Worm (Caenorhabditis elegans) whole organism, young adult: ENCODE data around the gene csn-1.

Source experiments
- C06A6.2 ChIP-seq: fragments of 200-800 bp; sonication (Bioruptor generic); conservative IDR thresholded peaks from 2 replicates; pipeline ENCODE4 v1.3.6; 2022; ENCODE audit warnings: missing genetic modification characterization, missing compliant biosample characterization
- F10E7.11 ChIP-seq: sonication (generic microtip); optimal IDR thresholded peaks from 2 replicates; lab custom pipeline; 2017; ENCODE audit warnings: mild to moderate bottlenecking, missing genetic modification characterization, moderate library complexity, missing compliant biosample characterization
- F37B4.10 ChIP-seq: fragments of 200-800 bp; sonication (Bioruptor generic); IDR thresholded peaks from 2 replicates; pipeline ENCODE4 v1.3.6; 2022; ENCODE audit warnings: missing genetic modification characterization, missing compliant biosample characterization
- K11D2.4 ChIP-seq: fragments of 200-800 bp; sonication (Bioruptor generic); IDR thresholded peaks from 2 replicates; pipeline ENCODE4 v1.3.6; 2022; ENCODE audit warnings: missing genetic modification reagents, missing genetic modification characterization, missing compliant biosample characterization
- T26A5.8 ChIP-seq: sonication (generic microtip); optimal IDR thresholded peaks from 2 replicates; lab custom pipeline; 2016; ENCODE audit warnings: missing genetic modification characterization, missing compliant biosample characterization
- Y79H2A.3 ChIP-seq: fragments of 200-800 bp; sonication (Bioruptor generic); conservative IDR thresholded peaks from 2 replicates; pipeline ENCODE4 v1.3.6; 2022; ENCODE audit warnings: missing genetic modification reagents, missing genetic modification characterization, missing compliant biosample characterization
- attf-5 ChIP-seq: fragments of 200-800 bp; sonication (Bioruptor generic); optimal IDR thresholded peaks from 2 replicates; lab custom pipeline; 2018; ENCODE audit warnings: mild to moderate bottlenecking, missing genetic modification characterization, missing compliant biosample characterization
- attf-6 ChIP-seq: fragments of 200-800 bp; sonication (Bioruptor generic); IDR thresholded peaks from 2 replicates; pipeline ENCODE4 v1.3.6; 2022; ENCODE audit warnings: missing genetic modification reagents, missing genetic modification characterization, missing compliant biosample characterization
- cebp-1 ChIP-seq, 2 experiments: fragments of 200-800 bp in 1 of 2; sonication (Bioruptor generic) in 1 of 2; sonication (generic microtip) in 1 of 2; IDR thresholded peaks in 1 of 2; optimal IDR thresholded peaks in 1 of 2; 2 replicates each; pipeline versions ENCODE4 v1.3.6 to Lab custom; 2017 to 2022; ENCODE audit warnings: missing compliant biosample characterization in 2 of 2, missing genetic modification characterization in 2 of 2, mild to moderate bottlenecking in 1 of 2, missing genetic modification reagents in 1 of 2, moderate library complexity in 1 of 2
- ceh-79 ChIP-seq: sonication (generic microtip); optimal IDR thresholded peaks from 2 replicates; lab custom pipeline; 2017; ENCODE audit warnings: mild to moderate bottlenecking, missing genetic modification characterization, missing compliant biosample characterization
- efl-1 ChIP-seq: fragments of 150-350 bp; optimal IDR thresholded peaks from 2 replicates; lab custom pipeline; 2014; ENCODE audit warnings: missing biosample characterization, missing genetic modification reagents, missing genetic modification characterization
- egrh-3 ChIP-seq: fragments of 200-800 bp; sonication (Bioruptor generic); IDR thresholded peaks from 2 replicates; pipeline ENCODE4 v1.3.6; 2022; ENCODE audit warnings: missing genetic modification reagents, missing genetic modification characterization, missing compliant biosample characterization
- ekl-4 ChIP-seq: fragments of 200-800 bp; sonication (Bioruptor generic); IDR thresholded peaks from 2 replicates; pipeline ENCODE4 v1.3.6; 2022; ENCODE audit warnings: missing genetic modification reagents, missing genetic modification characterization, missing compliant biosample characterization
- hmg-1.2 ChIP-seq: fragments of 200-800 bp; sonication (Bioruptor generic); IDR thresholded peaks from 2 replicates; pipeline ENCODE4 v1.3.6; 2022; ENCODE audit warnings: missing genetic modification reagents, missing genetic modification characterization, missing compliant biosample characterization
- hsf-1 ChIP-seq: fragments of 200-800 bp; sonication (Bioruptor generic); IDR thresholded peaks from 2 replicates; pipeline ENCODE4 v1.3.6; 2022; ENCODE audit warnings: missing genetic modification reagents, missing genetic modification characterization, missing compliant biosample characterization
- let-607 ChIP-seq, 2 experiments: fragments of 200-800 bp in 1 of 2; sonication (Bioruptor generic) in 1 of 2; sonication (generic microtip) in 1 of 2; optimal IDR thresholded peaks; 2 replicates each; lab custom pipeline; 2016 to 2018; ENCODE audit warnings: mild to moderate bottlenecking in 2 of 2, missing compliant biosample characterization in 2 of 2, missing genetic modification characterization in 2 of 2, moderate library complexity in 2 of 2, missing genotype in 1 of 2
- lin-54 ChIP-seq: fragments of 200-800 bp; sonication (Bioruptor generic); optimal IDR thresholded peaks from 2 replicates; lab custom pipeline; 2018; ENCODE audit warnings: mild to moderate bottlenecking, missing genetic modification characterization, missing compliant biosample characterization
- madf-6 ChIP-seq: fragments of 200-800 bp; sonication (Bioruptor generic); IDR thresholded peaks from 2 replicates; pipeline ENCODE4 v1.3.6; 2022; ENCODE audit warnings: missing genetic modification reagents, missing genetic modification characterization, missing compliant biosample characterization
- mcd-1 ChIP-seq: fragments of 200-800 bp; sonication (Bioruptor generic); IDR thresholded peaks from 2 replicates; pipeline ENCODE4 v1.3.6; 2022; ENCODE audit warnings: missing genetic modification reagents, missing genetic modification characterization, missing compliant biosample characterization
- mes-4 ChIP-seq: sonication (generic microtip); optimal IDR thresholded peaks from 2 replicates; lab custom pipeline; 2016; ENCODE audit warnings: missing genotype, missing genetic modification characterization, missing compliant biosample characterization
- mxl-1 ChIP-seq: sonication (generic microtip); optimal IDR thresholded peaks from 2 replicates; lab custom pipeline; 2016; ENCODE audit warnings: missing genetic modification characterization, missing compliant biosample characterization
- nhr-179 ChIP-seq: sonication (generic microtip); optimal IDR thresholded peaks from 2 replicates; lab custom pipeline; 2016; ENCODE audit warnings: mild to moderate bottlenecking, missing genetic modification characterization, missing compliant biosample characterization
- nhr-80 ChIP-seq: sonication (generic microtip); optimal IDR thresholded peaks from 2 replicates; lab custom pipeline; 2016; ENCODE audit warnings: missing genetic modification characterization, missing compliant biosample characterization
- repo-1 ChIP-seq: sonication (generic microtip); optimal IDR thresholded peaks from 2 replicates; lab custom pipeline; 2017; ENCODE audit warnings: mild to moderate bottlenecking, missing genetic modification characterization, missing compliant biosample characterization
- sea-2 ChIP-seq: fragments of 200-800 bp; sonication (Bioruptor generic); IDR thresholded peaks from 2 replicates; pipeline ENCODE4 v1.3.6; 2022; ENCODE audit warnings: missing genetic modification characterization, missing compliant biosample characterization
- snpc-1.3 ChIP-seq: sonication (generic microtip); optimal IDR thresholded peaks from 2 replicates; lab custom pipeline; 2017; ENCODE audit warnings: missing genetic modification characterization, mild to moderate bottlenecking, missing compliant biosample characterization, antibody characterized with exemption, moderate library complexity, missing genotype, missing genetic modification reagents; ENCODE audit not compliant: insufficient read depth
- snpc-3.4 ChIP-seq: sonication (generic microtip); optimal IDR thresholded peaks from 2 replicates; lab custom pipeline; 2017; ENCODE audit warnings: missing genetic modification characterization, mild to moderate bottlenecking, missing compliant biosample characterization, antibody characterized with exemption, moderate library complexity, missing genotype, missing genetic modification reagents
- snpc-4 ChIP-seq, 5 experiments: fragments of 150-350 bp in 1 of 5; sonication (generic microtip) in 4 of 5; optimal IDR thresholded peaks; 2 replicates each; lab custom pipeline; 2014 to 2018; ENCODE audit warnings: missing genetic modification characterization in 5 of 5, missing biosample characterization in 3 of 5, antibody characterized with exemption in 2 of 5, mild to moderate bottlenecking in 2 of 5, missing compliant biosample characterization in 2 of 5, missing genotype in 2 of 5, moderate library complexity in 2 of 5, missing genetic modification reagents in 1 of 5
- tbx-9 ChIP-seq: sonication (generic microtip); optimal IDR thresholded peaks from 2 replicates; lab custom pipeline; 2016; ENCODE audit warnings: borderline replicate concordance, missing genetic modification characterization, inconsistent platforms, missing compliant biosample characterization
- ztf-18 ChIP-seq: sonication (generic microtip); optimal IDR thresholded peaks from 2 replicates; lab custom pipeline; 2016; ENCODE audit warnings: missing genotype, mild to moderate bottlenecking, missing genetic modification characterization, missing compliant biosample characterization

The csn-1 gene

DNA sequence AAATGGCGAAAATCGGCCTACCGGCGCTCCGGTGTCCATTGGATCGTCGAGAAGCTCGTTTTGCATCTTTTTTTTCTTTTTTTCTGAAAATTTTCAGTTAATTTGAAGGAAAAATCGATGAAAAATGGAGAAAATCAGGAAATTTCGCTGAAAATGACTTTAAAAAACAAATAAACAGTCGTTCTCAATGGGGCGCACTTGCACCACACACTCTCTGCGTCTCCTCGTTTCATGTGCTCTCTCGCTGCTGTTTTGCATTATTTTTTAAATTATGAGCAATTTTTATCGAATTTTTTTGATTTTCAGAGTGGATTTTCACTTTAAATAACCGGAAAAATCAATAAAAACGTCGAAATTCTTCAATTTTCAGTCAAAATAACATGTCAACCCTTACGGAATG, at the start of gene csn-1:
TSS of gene csn-1 (minus strand) at position 83 of the 400 bp plus-strand sequence.
- no peak for TF ChIP-seq snpc-4 (GFP tag; optimal IDR thresholded peaks at IDR 0.05; lab: Kevin White, UChicago)
- TF ChIP-seq snpc-4 (tag; optimal IDR thresholded peaks at IDR 0.05; lab: Kevin White, UChicago): peak in 1 of 4 experiments; percentile 34
- peak; percentile 92 for TF ChIP-seq mcd-1 (GFP tag; lab: Robert Waterston, UW)
- no peak for TF ChIP-seq T26A5.8 (tag; lab: Kevin White, UChicago)
- peak; percentile 94 for TF ChIP-seq hmg-1.2 (GFP tag; lab: Robert Waterston, UW)
- TF ChIP-seq madf-6 (GFP tag; lab: Robert Waterston, UW): peak; percentile 45; the same call in 1 of the 2 replicates
- TF ChIP-seq lin-54: peak; percentile 28
- no peak for TF ChIP-seq C06A6.2 (GFP tag; lab: Robert Waterston, UW)
- peak; percentile 39 for TF ChIP-seq snpc-3.4 (tag; lab: Kevin White, UChicago)
- TF ChIP-seq nhr-179 (tag; lab: Kevin White, UChicago): no peak
- TF ChIP-seq attf-6 (GFP tag; lab: Robert Waterston, UW): 0 out of 2 replicates have a peak, but pooled peaks have one; percentile 20
- TF ChIP-seq attf-5 (GFP tag; lab: Kevin White, UChicago): no peak
- TF ChIP-seq, all 124 proteins: peak for 7

DNA sequence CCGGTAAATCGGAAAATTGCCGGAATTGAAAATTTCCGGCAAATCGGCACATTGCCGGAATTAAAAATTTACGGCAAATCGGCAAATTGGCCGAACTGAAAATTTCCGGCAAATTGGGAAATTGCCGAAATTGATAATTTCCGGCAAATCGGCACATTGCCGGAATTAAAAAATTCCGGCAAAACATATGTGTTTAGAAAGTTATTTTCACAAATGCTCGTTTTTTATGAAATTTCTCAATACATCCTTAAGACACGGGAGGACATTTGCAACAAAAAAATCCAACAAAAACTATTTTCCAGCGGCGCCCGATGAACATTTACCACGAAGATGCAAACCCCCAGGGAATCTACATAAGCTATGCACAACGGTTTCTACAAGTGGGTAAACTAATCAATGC, 48.3 kb upstream of the csn-1 start, which contains the start of gene C06H5.8:
TSS of gene C06H5.8 (plus strand) at position 301 of the 400 bp plus-strand sequence.
- no peak for TF ChIP-seq mxl-1
- no peak for TF ChIP-seq C06A6.2 (GFP tag; lab: Robert Waterston, UW)
- no peak for TF ChIP-seq sea-2 (GFP tag; lab: Robert Waterston, UW)

DNA sequence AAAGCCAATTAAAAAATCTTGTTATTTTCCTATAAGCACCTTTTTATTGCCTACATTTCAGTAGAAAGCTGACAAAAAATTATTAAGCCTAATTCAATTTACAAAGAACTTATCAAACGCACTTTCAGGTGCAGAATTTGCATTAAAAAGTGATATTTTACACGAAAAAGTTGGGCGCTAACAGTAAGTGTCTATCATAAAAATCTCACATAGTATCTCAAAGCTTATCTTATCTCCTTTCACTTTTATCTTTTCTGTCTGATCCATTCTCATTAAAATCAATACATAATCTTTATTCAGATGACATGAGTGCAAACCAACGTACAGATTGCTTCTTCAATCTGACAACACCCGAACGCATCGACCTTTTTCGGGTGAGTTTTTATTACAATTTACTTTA, 39.6 kb upstream of the csn-1 start, which contains the start of gene dcar-1:
TSS of gene dcar-1 (plus strand) at position 301 of the 400 bp plus-strand sequence.
- TF ChIP-seq tbx-9 (tag; lab: Kevin White, UChicago): no peak
- TF ChIP-seq attf-5 (GFP tag; lab: Kevin White, UChicago): no peak
- no peak for TF ChIP-seq snpc-4 (GFP tag; optimal IDR thresholded peaks at IDR 0.05; lab: Kevin White, UChicago)
- no peak for TF ChIP-seq snpc-4 (tag; optimal IDR thresholded peaks at IDR 0.05; lab: Kevin White, UChicago)
- no peak for TF ChIP-seq snpc-1.3 (tag; lab: Kevin White, UChicago)

DNA sequence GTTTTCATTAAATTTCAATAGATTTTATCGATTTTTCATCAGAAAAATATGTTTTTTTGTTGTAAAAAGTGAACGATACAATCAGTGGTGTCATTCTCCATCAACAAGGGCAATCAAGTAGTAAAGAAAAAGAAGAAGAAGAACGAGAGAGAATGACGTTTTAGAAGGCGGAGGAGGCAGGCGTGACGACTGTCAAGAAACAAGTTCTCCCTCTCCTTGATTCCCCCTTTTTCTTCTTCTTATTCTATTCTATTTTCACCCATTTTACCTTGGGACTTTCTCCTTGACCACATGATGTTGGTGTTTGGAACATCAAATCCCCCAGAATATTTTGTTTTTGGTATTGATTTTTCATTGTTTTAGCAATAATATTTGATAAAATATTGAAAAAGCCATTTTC, 35.3 kb upstream of the csn-1 start:
- TF ChIP-seq efl-1 (GFP tag; lab: Kevin White, UChicago): no peak
- TF ChIP-seq F37B4.10 (GFP tag; lab: Robert Waterston, UW): no peak
- no peak for TF ChIP-seq hsf-1 (GFP tag; lab: Robert Waterston, UW)
- no peak for TF ChIP-seq snpc-1.3 (tag; lab: Kevin White, UChicago)
- no peak for TF ChIP-seq egrh-3 (GFP tag; lab: Robert Waterston, UW)
- TF ChIP-seq snpc-3.4 (tag; lab: Kevin White, UChicago): no peak
- TF ChIP-seq nhr-80: no peak
- TF ChIP-seq ztf-18 (tag; lab: Kevin White, UChicago): no peak
- no peak for TF ChIP-seq cebp-1 (GFP tag; IDR thresholded peaks at IDR 0.05; lab: Robert Waterston, UW)
- TF ChIP-seq cebp-1 (tag; optimal IDR thresholded peaks at IDR 0.05; lab: Kevin White, UChicago): no peak
- no peak for TF ChIP-seq T26A5.8 (tag; lab: Kevin White, UChicago)
- no peak for TF ChIP-seq let-607 (tag; optimal IDR thresholded peaks at IDR 0.05; lab: Kevin White, UChicago)
- TF ChIP-seq mes-4: no peak
- no peak for TF ChIP-seq ceh-79 (tag; lab: Kevin White, UChicago)
- no peak for TF ChIP-seq K11D2.4 (GFP tag; lab: Robert Waterston, UW)
- TF ChIP-seq Y79H2A.3: no peak
- TF ChIP-seq ekl-4: no peak
- TF ChIP-seq F10E7.11: no peak
- no peak for TF ChIP-seq repo-1 (tag; lab: Kevin White, UChicago)
